Worm (Caenorhabditis elegans): Measurements from ENCODE around the gene F37A4.6.

DNA sequence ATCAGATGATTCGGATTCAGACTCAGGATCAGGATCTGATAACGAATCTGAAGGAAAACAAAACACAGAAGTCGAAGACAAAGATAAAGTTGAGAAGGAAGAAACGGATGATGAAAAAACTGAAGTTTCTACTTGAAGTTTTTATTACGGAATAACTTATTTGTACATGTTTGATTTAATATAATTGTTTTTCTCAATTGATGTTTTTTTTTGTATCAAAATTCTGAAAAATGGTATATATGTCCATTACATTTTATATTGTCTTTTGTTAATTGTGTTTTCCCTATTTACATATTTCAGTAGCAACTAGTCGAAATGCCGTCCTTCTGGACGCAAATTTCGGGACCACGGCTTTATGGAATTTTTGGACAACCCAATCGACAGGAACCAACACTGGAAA is 17.5 kb downstream of the F37A4.6 start, which contains the start of gene F37A4.1:
- TF ChIP-seq aly-1 (tag; optimal IDR thresholded peaks at IDR 0.05): no peak
- TF ChIP-seq ama-1 (optimal IDR thresholded peaks at IDR 0.05): no peak
- no peak for TF ChIP-seq tbx-11 (GFP tag; IDR thresholded peaks at IDR 0.05)
- no peak for TF ChIP-seq hnd-1 (tag; optimal IDR thresholded peaks at IDR 0.05)
- no peak for TF ChIP-seq flt-1 (GFP tag; IDR thresholded peaks at IDR 0.05)
- no peak for TF ChIP-seq scrt-1 (GFP tag; IDR thresholded peaks at IDR 0.05)
